Worm (Caenorhabditis elegans) whole organism, young adult: ENCODE measurements around the gene bath-47.

ENCODE experiments used
- C17E4.6 ChIP-seq: fragments of 200-800 bp; sonication (Bioruptor generic); IDR thresholded peaks from 2 replicates; pipeline ENCODE4 v1.3.6; 2022; ENCODE audit warnings: missing genetic modification reagents, missing genetic modification characterization, missing compliant biosample characterization
- ama-1 ChIP-seq, 3 experiments: fragments of 150-350 bp in 1 of 3; sonication (generic microtip) in 2 of 3; optimal IDR thresholded peaks; 2 replicates each; lab custom pipeline; 2014 to 2018; ENCODE audit warnings: missing biosample characterization in 2 of 3, missing genetic modification characterization in 2 of 3, missing genetic modification reagents in 2 of 3
- him-1 ChIP-seq: sonication (generic microtip); optimal IDR thresholded peaks from 2 replicates; lab custom pipeline; 2016; ENCODE audit warnings: missing genotype, missing genetic modification reagents, missing genetic modification characterization, missing compliant biosample characterization
- madf-6 ChIP-seq: fragments of 200-800 bp; sonication (Bioruptor generic); IDR thresholded peaks from 2 replicates; pipeline ENCODE4 v1.3.6; 2022; ENCODE audit warnings: missing genetic modification reagents, missing genetic modification characterization, missing compliant biosample characterization
- snpc-4 ChIP-seq, 5 experiments: fragments of 150-350 bp in 1 of 5; sonication (generic microtip) in 4 of 5; optimal IDR thresholded peaks; 2 replicates each; lab custom pipeline; 2014 to 2018; ENCODE audit warnings: missing genetic modification characterization in 5 of 5, missing biosample characterization in 3 of 5, antibody characterized with exemption in 2 of 5, mild to moderate bottlenecking in 2 of 5, missing compliant biosample characterization in 2 of 5, missing genotype in 2 of 5, moderate library complexity in 2 of 5, missing genetic modification reagents in 1 of 5
- sptf-2 ChIP-seq: fragments of 200-800 bp; sonication (Bioruptor generic); optimal IDR thresholded peaks from 2 replicates; lab custom pipeline; 2018; ENCODE audit warnings: mild to moderate bottlenecking, missing genetic modification characterization, missing compliant biosample characterization
- unc-130 ChIP-seq: sonication (generic microtip); optimal IDR thresholded peaks from 2 replicates; lab custom pipeline; 2016; ENCODE audit warnings: missing genetic modification reagents, missing genetic modification characterization, missing compliant biosample characterization

ce11 chrII:1601507-1601906 lies at the start of gene bath-47:
- TF ChIP-seq snpc-4 (GFP tag; optimal IDR thresholded peaks at IDR 0.05; lab: Kevin White, UChicago) (no peak), snpc-4 (tag; optimal IDR thresholded peaks at IDR 0.05; lab: Kevin White, UChicago) (no peak), unc-130 (no peak), ama-1 (optimal IDR thresholded peaks at IDR 0.05; lab: Kevin White, UChicago) (no peak), ama-1 (GFP tag; optimal IDR thresholded peaks at IDR 0.05; lab: Kevin White, UChicago) (no peak), sptf-2 (GFP tag; lab: Kevin White, UChicago) (no peak), him-1 (tag; lab: Kevin White, UChicago) (no peak), madf-6 (GFP tag; lab: Robert Waterston, UW) (no peak), C17E4.6 (no peak)
